Worm (Caenorhabditis elegans): Measurements from ENCODE around the gene R160.5.

The R160.5 gene

DNA sequence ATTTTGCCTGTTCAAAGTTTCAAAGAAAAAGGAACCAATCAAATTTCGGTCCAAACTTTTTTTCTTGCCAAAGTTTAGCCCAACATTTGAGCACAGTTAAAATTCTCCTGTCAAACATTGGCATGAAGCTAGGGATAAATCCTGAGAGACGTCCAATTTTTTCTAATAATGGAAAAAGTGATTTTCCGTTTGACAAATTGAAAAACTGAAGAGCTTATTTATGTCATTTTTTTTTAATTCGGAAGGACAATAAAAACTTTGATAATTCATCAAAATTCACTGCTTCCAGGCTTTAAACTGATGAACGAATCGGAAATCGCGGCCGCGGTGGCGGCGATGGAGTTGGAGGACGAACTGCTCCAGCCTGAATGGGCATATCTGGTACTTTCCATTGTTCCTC lies 50.1 kb downstream of the R160.5 start, which contains the start of gene dop-6:
Gene dop-6 (plus strand): TSS at position 301 of the 400 bp plus-strand sequence.
- TF ChIP-seq med-1 (GFP tag; optimal IDR thresholded peaks at IDR 0.05; ENCODE audit: insufficient read depth), result no peak

Data from whole organism, midembryonic.